Worm (Caenorhabditis elegans) whole organism, young adult: Measurements from ENCODE around the gene R01H2.1.

Experiments
- B0019.2 ChIP-seq: fragments of 200-800 bp; sonication (Bioruptor generic); conservative IDR thresholded peaks from 2 replicates; pipeline ENCODE4 v1.3.6; 2022; ENCODE audit warnings: missing genetic modification reagents, missing genetic modification characterization, missing compliant biosample characterization
- B0035.1 ChIP-seq: sonication (generic microtip); optimal IDR thresholded peaks from 2 replicates; lab custom pipeline; 2016; ENCODE audit warnings: missing genetic modification characterization, mild to moderate bottlenecking, missing compliant biosample characterization, missing genotype, missing genetic modification reagents
- B0336.3 ChIP-seq: fragments of 200-800 bp; sonication (Bioruptor generic); IDR thresholded peaks from 2 replicates; pipeline ENCODE4 v1.3.6; 2022; ENCODE audit warnings: missing genetic modification characterization, missing compliant biosample characterization
- D2030.7 ChIP-seq: fragments of 200-800 bp; sonication (Bioruptor generic); IDR thresholded peaks from 2 replicates; pipeline ENCODE4 v1.3.6; 2022; ENCODE audit warnings: missing genetic modification reagents, missing genetic modification characterization, missing compliant biosample characterization
- F23B12.7 ChIP-seq: sonication (generic microtip); optimal IDR thresholded peaks from 2 replicates; lab custom pipeline; 2017; ENCODE audit warnings: missing genetic modification characterization, mild to moderate bottlenecking, missing compliant biosample characterization, antibody characterized with exemption, moderate library complexity; ENCODE audit not compliant: insufficient read depth
- F33H1.4 ChIP-seq: fragments of 200-800 bp; sonication (Bioruptor generic); IDR thresholded peaks from 2 replicates; pipeline ENCODE4 v1.3.6; 2022; ENCODE audit warnings: missing genetic modification reagents, missing genetic modification characterization, missing compliant biosample characterization
- F52B5.7 ChIP-seq: sonication (generic microtip); optimal IDR thresholded peaks from 2 replicates; lab custom pipeline; 2016; ENCODE audit warnings: mild to moderate bottlenecking, missing genetic modification characterization, missing compliant biosample characterization
- F55B11.4 ChIP-seq: sonication (generic microtip); optimal IDR thresholded peaks from 2 replicates; lab custom pipeline; 2016; ENCODE audit warnings: missing compliant biosample characterization, missing genetic modification characterization, borderline replicate concordance; ENCODE audit not compliant: insufficient read depth
- F57C9.4 ChIP-seq: sonication (generic microtip); optimal IDR thresholded peaks from 2 replicates; lab custom pipeline; 2017; ENCODE audit warnings: mild to moderate bottlenecking, missing genetic modification characterization, missing compliant biosample characterization
- T07F8.4 ChIP-seq: sonication (generic microtip); optimal IDR thresholded peaks from 2 replicates; lab custom pipeline; 2016; ENCODE audit warnings: mild to moderate bottlenecking, missing genetic modification characterization, moderate library complexity, missing compliant biosample characterization
- akir-1 ChIP-seq: fragments of 200-800 bp; sonication (Bioruptor generic); optimal IDR thresholded peaks from 2 replicates; lab custom pipeline; 2018; ENCODE audit warnings: mild to moderate bottlenecking, missing genetic modification characterization, moderate library complexity, missing compliant biosample characterization
- aptf-3 ChIP-seq: fragments of 200-800 bp; sonication (Bioruptor generic); IDR thresholded peaks from 2 replicates; pipeline ENCODE4 v1.3.6; 2022; ENCODE audit warnings: missing genetic modification characterization, missing compliant biosample characterization
- atf-7 ChIP-seq: sonication (generic microtip); optimal IDR thresholded peaks from 2 replicates; lab custom pipeline; 2017; ENCODE audit warnings: mild to moderate bottlenecking, missing genetic modification characterization, missing compliant biosample characterization
- attf-5 ChIP-seq: fragments of 200-800 bp; sonication (Bioruptor generic); optimal IDR thresholded peaks from 2 replicates; lab custom pipeline; 2018; ENCODE audit warnings: mild to moderate bottlenecking, missing genetic modification characterization, missing compliant biosample characterization
- attf-6 ChIP-seq: fragments of 200-800 bp; sonication (Bioruptor generic); IDR thresholded peaks from 2 replicates; pipeline ENCODE4 v1.3.6; 2022; ENCODE audit warnings: missing genetic modification reagents, missing genetic modification characterization, missing compliant biosample characterization
- cebp-1 ChIP-seq, 2 experiments: fragments of 200-800 bp in 1 of 2; sonication (Bioruptor generic) in 1 of 2; sonication (generic microtip) in 1 of 2; IDR thresholded peaks in 1 of 2; optimal IDR thresholded peaks in 1 of 2; 2 replicates each; pipeline versions ENCODE4 v1.3.6 to Lab custom; 2017 to 2022; ENCODE audit warnings: missing compliant biosample characterization in 2 of 2, missing genetic modification characterization in 2 of 2, mild to moderate bottlenecking in 1 of 2, missing genetic modification reagents in 1 of 2, moderate library complexity in 1 of 2
- ceh-58 ChIP-seq: fragments of 200-800 bp; sonication (Bioruptor generic); IDR thresholded peaks from 2 replicates; pipeline ENCODE4 v1.3.6; 2022; ENCODE audit warnings: missing genetic modification characterization, missing compliant biosample characterization
- ceh-91 ChIP-seq: fragments of 200-800 bp; sonication (Bioruptor generic); IDR thresholded peaks from 2 replicates; pipeline ENCODE4 v1.3.6; 2022; ENCODE audit warnings: missing genetic modification reagents, missing genetic modification characterization, missing compliant biosample characterization
- die-1 ChIP-seq: sonication (generic microtip); optimal IDR thresholded peaks from 2 replicates; lab custom pipeline; 2016; ENCODE audit warnings: missing genotype, mild to moderate bottlenecking, missing genetic modification characterization, missing compliant biosample characterization
- dpff-1 ChIP-seq: sonication (generic microtip); optimal IDR thresholded peaks from 2 replicates; lab custom pipeline; 2017; ENCODE audit warnings: mild to moderate bottlenecking, missing genetic modification characterization, missing compliant biosample characterization
- efl-1 ChIP-seq: fragments of 150-350 bp; optimal IDR thresholded peaks from 2 replicates; lab custom pipeline; 2014; ENCODE audit warnings: missing biosample characterization, missing genetic modification reagents, missing genetic modification characterization
- fkh-3 ChIP-seq: sonication (generic microtip); optimal IDR thresholded peaks from 2 replicates; lab custom pipeline; 2016; ENCODE audit warnings: mild to moderate bottlenecking, missing genetic modification characterization, missing compliant biosample characterization
- hmg-1.2 ChIP-seq: fragments of 200-800 bp; sonication (Bioruptor generic); IDR thresholded peaks from 2 replicates; pipeline ENCODE4 v1.3.6; 2022; ENCODE audit warnings: missing genetic modification reagents, missing genetic modification characterization, missing compliant biosample characterization
- hmg-20 ChIP-seq: fragments of 200-800 bp; sonication (Bioruptor generic); IDR thresholded peaks from 2 replicates; pipeline ENCODE4 v1.3.6; 2022; ENCODE audit warnings: missing genetic modification reagents, missing genetic modification characterization, missing compliant biosample characterization
- hrde-1 ChIP-seq: sonication (generic microtip); optimal IDR thresholded peaks from 2 replicates; lab custom pipeline; 2016; ENCODE audit warnings: missing genetic modification characterization, mild to moderate bottlenecking, missing compliant biosample characterization, moderate library complexity, missing genotype, missing genetic modification reagents, borderline replicate concordance
- hsf-1 ChIP-seq: fragments of 200-800 bp; sonication (Bioruptor generic); IDR thresholded peaks from 2 replicates; pipeline ENCODE4 v1.3.6; 2022; ENCODE audit warnings: missing genetic modification reagents, missing genetic modification characterization, missing compliant biosample characterization
- let-526 ChIP-seq: fragments of 200-800 bp; sonication (Bioruptor generic); IDR thresholded peaks from 2 replicates; pipeline ENCODE4 v1.3.6; 2022; ENCODE audit warnings: missing genetic modification reagents, missing genetic modification characterization, missing compliant biosample characterization
- lin-40 ChIP-seq: sonication (generic microtip); optimal IDR thresholded peaks from 2 replicates; lab custom pipeline; 2016; ENCODE audit warnings: missing genetic modification characterization, mild to moderate bottlenecking, missing compliant biosample characterization, missing genotype, missing genetic modification reagents
- lin-54 ChIP-seq: fragments of 200-800 bp; sonication (Bioruptor generic); optimal IDR thresholded peaks from 2 replicates; lab custom pipeline; 2018; ENCODE audit warnings: mild to moderate bottlenecking, missing genetic modification characterization, missing compliant biosample characterization
- lir-1 ChIP-seq: fragments of 200-800 bp; sonication (Bioruptor generic); conservative IDR thresholded peaks from 2 replicates; pipeline ENCODE4 v1.3.6; 2022; ENCODE audit warnings: missing genetic modification reagents, missing genetic modification characterization, missing compliant biosample characterization
- madf-10 ChIP-seq: sonication (generic microtip); optimal IDR thresholded peaks from 2 replicates; lab custom pipeline; 2016; ENCODE audit warnings: mild to moderate bottlenecking, missing genetic modification characterization, missing compliant biosample characterization
- madf-6 ChIP-seq: fragments of 200-800 bp; sonication (Bioruptor generic); IDR thresholded peaks from 2 replicates; pipeline ENCODE4 v1.3.6; 2022; ENCODE audit warnings: missing genetic modification reagents, missing genetic modification characterization, missing compliant biosample characterization
- mes-4 ChIP-seq: sonication (generic microtip); optimal IDR thresholded peaks from 2 replicates; lab custom pipeline; 2016; ENCODE audit warnings: missing genotype, missing genetic modification characterization, missing compliant biosample characterization
- mxl-1 ChIP-seq: sonication (generic microtip); optimal IDR thresholded peaks from 2 replicates; lab custom pipeline; 2016; ENCODE audit warnings: missing genetic modification characterization, missing compliant biosample characterization
- nhr-80 ChIP-seq: sonication (generic microtip); optimal IDR thresholded peaks from 2 replicates; lab custom pipeline; 2016; ENCODE audit warnings: missing genetic modification characterization, missing compliant biosample characterization
- rec-8 ChIP-seq, 2 experiments: sonication (generic microtip); optimal IDR thresholded peaks; 2 replicates each; lab custom pipeline; 2016; ENCODE audit warnings: mild to moderate bottlenecking in 2 of 2, missing genetic modification characterization in 2 of 2, missing genetic modification reagents in 2 of 2, missing genotype in 2 of 2, missing biosample characterization in 1 of 2, missing compliant biosample characterization in 1 of 2, moderate library complexity in 1 of 2
- rpc-1 ChIP-seq, 2 experiments: fragments of 150-350 bp in 1 of 2; sonication (generic microtip) in 1 of 2; optimal IDR thresholded peaks; 2 replicates each; lab custom pipeline; 2014 to 2018; ENCODE audit warnings: missing biosample characterization in 1 of 2, missing genetic modification characterization in 1 of 2, missing genetic modification reagents in 1 of 2, missing genotype in 1 of 2
- snpc-1.1 ChIP-seq: sonication (generic microtip); optimal IDR thresholded peaks from 2 replicates; lab custom pipeline; 2017; ENCODE audit warnings: missing genetic modification characterization, mild to moderate bottlenecking, missing compliant biosample characterization, antibody characterized with exemption, moderate library complexity, missing genotype, missing genetic modification reagents; ENCODE audit not compliant: insufficient read depth
- snpc-4 ChIP-seq, 5 experiments: fragments of 150-350 bp in 1 of 5; sonication (generic microtip) in 4 of 5; optimal IDR thresholded peaks; 2 replicates each; lab custom pipeline; 2014 to 2018; ENCODE audit warnings: missing genetic modification characterization in 5 of 5, missing biosample characterization in 3 of 5, antibody characterized with exemption in 2 of 5, mild to moderate bottlenecking in 2 of 5, missing compliant biosample characterization in 2 of 5, missing genotype in 2 of 5, moderate library complexity in 2 of 5, missing genetic modification reagents in 1 of 5
- unc-62 ChIP-seq: fragments of 150-350 bp; optimal IDR thresholded peaks from 2 replicates; lab custom pipeline; 2014; ENCODE audit warnings: missing biosample characterization, missing genetic modification reagents, missing genetic modification characterization
- xnd-1 ChIP-seq: sonication (generic microtip); optimal IDR thresholded peaks from 2 replicates; lab custom pipeline; 2016; ENCODE audit warnings: missing genotype, missing genetic modification reagents, missing genetic modification characterization, missing compliant biosample characterization
- ztf-22 ChIP-seq: fragments of 200-800 bp; sonication (Bioruptor generic); optimal IDR thresholded peaks from 2 replicates; lab custom pipeline; 2018; ENCODE audit warnings: mild to moderate bottlenecking, missing genetic modification characterization, moderate library complexity, missing compliant biosample characterization

The R01H2.1 gene

ce11 chrIII:7080689-7081088 lies 18.0 kb downstream of the R01H2.1 start, which contains the start of gene ZK418.7:
Gene ZK418.7, minus strand, starts transcription at chrIII:7080789.
- TF ChIP-seq mes-4 (tag; lab: Kevin White, UChicago) (no peak), ceh-91 (GFP tag; lab: Robert Waterston, UW) (no peak), hmg-20 (no peak), F57C9.4 (tag; lab: Kevin White, UChicago) (no peak), madf-10 (tag; lab: Kevin White, UChicago) (no peak), fkh-3 (tag; lab: Kevin White, UChicago) (no peak), mxl-1 (tag; lab: Kevin White, UChicago) (no peak), attf-6 (no peak), dpff-1 (tag; lab: Kevin White, UChicago) (no peak), rec-8 (tag; optimal IDR thresholded peaks at IDR 0.05; lab: Kevin White, UChicago) (no peak), cebp-1 (GFP tag; IDR thresholded peaks at IDR 0.05; lab: Robert Waterston, UW) (no peak), cebp-1 (tag; optimal IDR thresholded peaks at IDR 0.05; lab: Kevin White, UChicago) (no peak), akir-1 (GFP tag; lab: Kevin White, UChicago) (no peak), B0035.1 (no peak), F33H1.4 (GFP tag; lab: Robert Waterston, UW) (no peak), hrde-1 (no peak), snpc-1.1 (tag; lab: Kevin White, UChicago) (no peak), snpc-4 (GFP tag; optimal IDR thresholded peaks at IDR 0.05; lab: Kevin White, UChicago) (no peak), snpc-4 (tag; optimal IDR thresholded peaks at IDR 0.05; lab: Kevin White, UChicago) (no peak), let-526 (no peak)

- TF ChIP-seq F52B5.7 (tag; lab: Kevin White, UChicago) = no peak
- TF ChIP-seq nhr-80 = peak; percentile 41
- peak; percentile 1 for TF ChIP-seq unc-62 (GFP tag; lab: Kevin White, UChicago)
These were observed 18.8 kb downstream of the R01H2.1 start for ce11 chrIII:7081488-7081887.

- TF ChIP-seq ceh-58 (GFP tag; lab: Robert Waterston, UW) = no peak
- TF ChIP-seq xnd-1 (tag; lab: Kevin White, UChicago) = no peak
- no peak for TF ChIP-seq snpc-1.1 (tag; lab: Kevin White, UChicago)
- no peak for TF ChIP-seq aptf-3 (GFP tag; lab: Robert Waterston, UW)
- TF ChIP-seq rpc-1 (optimal IDR thresholded peaks at IDR 0.05; lab: Kevin White, UChicago) = no peak
- no peak for TF ChIP-seq rpc-1 (tag; optimal IDR thresholded peaks at IDR 0.05; lab: Kevin White, UChicago)
- no peak for TF ChIP-seq let-526
- no peak for TF ChIP-seq B0336.3
- no peak for TF ChIP-seq lin-40 (tag; lab: Kevin White, UChicago)
- TF ChIP-seq snpc-4 (GFP tag; optimal IDR thresholded peaks at IDR 0.05; lab: Kevin White, UChicago) = no peak
- TF ChIP-seq snpc-4 (tag; optimal IDR thresholded peaks at IDR 0.05; lab: Kevin White, UChicago) = no peak
These were observed 20.4 kb downstream of the R01H2.1 start for ce11 chrIII:7083106-7083505.

ce11 chrIII:7084908-7085307 lies 22.2 kb downstream of the R01H2.1 start, which contains the start of gene tofu-7:
Gene tofu-7, minus strand, starts transcription at chrIII:7085018.
- TF ChIP-seq lin-54 (GFP tag; lab: Kevin White, UChicago) (peak; percentile 72), die-1 (tag; lab: Kevin White, UChicago) (no peak), F33H1.4 (GFP tag; lab: Robert Waterston, UW) (peak; percentile 51), hmg-1.2 (GFP tag; lab: Robert Waterston, UW) (no peak), F55B11.4 (no peak), efl-1 (GFP tag; lab: Kevin White, UChicago) (peak; percentile 80), D2030.7 (GFP tag; lab: Robert Waterston, UW) (peak; percentile 28; the same call in 1 of the 2 replicates), T07F8.4 (tag; lab: Kevin White, UChicago) (no peak), hsf-1 (GFP tag; lab: Robert Waterston, UW) (peak; percentile 6; the same call in 1 of the 2 replicates), hrde-1 (peak; percentile 11), lir-1 (GFP tag; lab: Robert Waterston, UW) (no peak), ztf-22 (GFP tag; lab: Kevin White, UChicago) (no peak), F23B12.7 (tag; lab: Kevin White, UChicago) (peak; percentile 2), attf-5 (GFP tag; lab: Kevin White, UChicago) (no peak), atf-7 (no peak), madf-6 (GFP tag; lab: Robert Waterston, UW) (0 out of 2 replicates have a peak, but pooled peaks have one; percentile 34), B0019.2 (GFP tag; lab: Robert Waterston, UW) (peak; percentile 66; the same call in 1 of the 2 replicates)
